Worm (Caenorhabditis elegans) whole organism, young adult: Measurements from ENCODE around the gene nstp-3.
"Not testable (repeated sequence)": the region's sequence is repeated elsewhere in the genome, so short reads cannot be mapped to it uniquely, and the experiment has no call there.

Experiments used
- C06A6.2 ChIP-seq: fragments of 200-800 bp; sonication (Bioruptor generic); conservative IDR thresholded peaks from 2 replicates; pipeline ENCODE4 v1.3.6; 2022; ENCODE audit warnings: missing genetic modification characterization, missing compliant biosample characterization
- D2030.7 ChIP-seq: fragments of 200-800 bp; sonication (Bioruptor generic); IDR thresholded peaks from 2 replicates; pipeline ENCODE4 v1.3.6; 2022; ENCODE audit warnings: missing genetic modification reagents, missing genetic modification characterization, missing compliant biosample characterization
- F33H1.4 ChIP-seq: fragments of 200-800 bp; sonication (Bioruptor generic); IDR thresholded peaks from 2 replicates; pipeline ENCODE4 v1.3.6; 2022; ENCODE audit warnings: missing genetic modification reagents, missing genetic modification characterization, missing compliant biosample characterization
- F39B2.1 ChIP-seq: fragments of 200-800 bp; sonication (Bioruptor generic); IDR thresholded peaks from 2 replicates; pipeline ENCODE4 v1.3.6; 2022; ENCODE audit warnings: missing genetic modification reagents, missing genetic modification characterization, missing compliant biosample characterization
- F57C9.4 ChIP-seq: sonication (generic microtip); optimal IDR thresholded peaks from 2 replicates; lab custom pipeline; 2017; ENCODE audit warnings: mild to moderate bottlenecking, missing genetic modification characterization, missing compliant biosample characterization
- K11D2.4 ChIP-seq: fragments of 200-800 bp; sonication (Bioruptor generic); IDR thresholded peaks from 2 replicates; pipeline ENCODE4 v1.3.6; 2022; ENCODE audit warnings: missing genetic modification reagents, missing genetic modification characterization, missing compliant biosample characterization
- Y53G8AR.9 ChIP-seq: fragments of 200-800 bp; sonication (Bioruptor generic); conservative IDR thresholded peaks from 2 replicates; pipeline ENCODE4 v1.3.6; 2022; ENCODE audit warnings: missing genetic modification reagents, missing genetic modification characterization, missing compliant biosample characterization
- Y67H2A.10 ChIP-seq: fragments of 200-800 bp; sonication (Bioruptor generic); conservative IDR thresholded peaks from 2 replicates; pipeline ENCODE4 v1.3.6; 2022; ENCODE audit warnings: missing genetic modification reagents, missing genetic modification characterization, missing compliant biosample characterization
- Y79H2A.3 ChIP-seq: fragments of 200-800 bp; sonication (Bioruptor generic); conservative IDR thresholded peaks from 2 replicates; pipeline ENCODE4 v1.3.6; 2022; ENCODE audit warnings: missing genetic modification reagents, missing genetic modification characterization, missing compliant biosample characterization
- Y95B8A.8 ChIP-seq: fragments of 200-800 bp; sonication (Bioruptor generic); IDR thresholded peaks from 2 replicates; pipeline ENCODE4 v1.3.6; 2022; ENCODE audit warnings: missing genetic modification reagents, missing genetic modification characterization, missing compliant biosample characterization
- aptf-2 ChIP-seq: fragments of 200-800 bp; sonication (Bioruptor generic); conservative IDR thresholded peaks from 2 replicates; pipeline ENCODE4 v1.3.6; 2022; ENCODE audit warnings: missing genetic modification reagents, missing genetic modification characterization, missing compliant biosample characterization
- attf-3 ChIP-seq: fragments of 200-800 bp; sonication (Bioruptor generic); conservative IDR thresholded peaks from 2 replicates; pipeline ENCODE4 v1.3.6; 2022; ENCODE audit warnings: missing genetic modification reagents, missing genetic modification characterization, missing compliant biosample characterization
- attf-5 ChIP-seq: fragments of 200-800 bp; sonication (Bioruptor generic); optimal IDR thresholded peaks from 2 replicates; lab custom pipeline; 2018; ENCODE audit warnings: mild to moderate bottlenecking, missing genetic modification characterization, missing compliant biosample characterization
- bed-2 ChIP-seq: fragments of 200-800 bp; sonication (Bioruptor generic); IDR thresholded peaks from 2 replicates; pipeline ENCODE4 v1.3.6; 2022; ENCODE audit warnings: missing genetic modification reagents, missing genetic modification characterization, missing compliant biosample characterization
- cebp-1 ChIP-seq, 2 experiments: fragments of 200-800 bp in 1 of 2; sonication (Bioruptor generic) in 1 of 2; sonication (generic microtip) in 1 of 2; IDR thresholded peaks in 1 of 2; optimal IDR thresholded peaks in 1 of 2; 2 replicates each; pipeline versions ENCODE4 v1.3.6 to Lab custom; 2017 to 2022; ENCODE audit warnings: missing compliant biosample characterization in 2 of 2, missing genetic modification characterization in 2 of 2, mild to moderate bottlenecking in 1 of 2, missing genetic modification reagents in 1 of 2, moderate library complexity in 1 of 2
- ceh-100 ChIP-seq: fragments of 200-800 bp; sonication (Bioruptor generic); IDR thresholded peaks from 2 replicates; pipeline ENCODE4 v1.3.6; 2022; ENCODE audit warnings: missing genetic modification reagents, missing genetic modification characterization, missing compliant biosample characterization
- ceh-91 ChIP-seq: fragments of 200-800 bp; sonication (Bioruptor generic); IDR thresholded peaks from 2 replicates; pipeline ENCODE4 v1.3.6; 2022; ENCODE audit warnings: missing genetic modification reagents, missing genetic modification characterization, missing compliant biosample characterization
- dox-1 ChIP-seq: fragments of 200-800 bp; sonication (Bioruptor generic); IDR thresholded peaks from 2 replicates; pipeline ENCODE4 v1.3.6; 2022; ENCODE audit warnings: missing genetic modification reagents, missing genetic modification characterization, missing compliant biosample characterization
- dpl-1 ChIP-seq: fragments of 150-350 bp; optimal IDR thresholded peaks from 2 replicates; lab custom pipeline; 2014; ENCODE audit warnings: missing biosample characterization, missing genetic modification reagents, missing genetic modification characterization
- efl-1 ChIP-seq: fragments of 150-350 bp; optimal IDR thresholded peaks from 2 replicates; lab custom pipeline; 2014; ENCODE audit warnings: missing biosample characterization, missing genetic modification reagents, missing genetic modification characterization
- egl-18 ChIP-seq: fragments of 200-800 bp; sonication (Bioruptor generic); IDR thresholded peaks from 2 replicates; pipeline ENCODE4 v1.3.6; 2022; ENCODE audit warnings: missing genetic modification reagents, missing genetic modification characterization, missing compliant biosample characterization
- egl-44 ChIP-seq: fragments of 200-800 bp; sonication (Bioruptor generic); IDR thresholded peaks from 2 replicates; pipeline ENCODE4 v1.3.6; 2022; ENCODE audit warnings: missing genetic modification reagents, missing genetic modification characterization, missing compliant biosample characterization
- egrh-3 ChIP-seq: fragments of 200-800 bp; sonication (Bioruptor generic); IDR thresholded peaks from 2 replicates; pipeline ENCODE4 v1.3.6; 2022; ENCODE audit warnings: missing genetic modification reagents, missing genetic modification characterization, missing compliant biosample characterization
- hmg-1.2 ChIP-seq: fragments of 200-800 bp; sonication (Bioruptor generic); IDR thresholded peaks from 2 replicates; pipeline ENCODE4 v1.3.6; 2022; ENCODE audit warnings: missing genetic modification reagents, missing genetic modification characterization, missing compliant biosample characterization
- hsf-1 ChIP-seq: fragments of 200-800 bp; sonication (Bioruptor generic); IDR thresholded peaks from 2 replicates; pipeline ENCODE4 v1.3.6; 2022; ENCODE audit warnings: missing genetic modification reagents, missing genetic modification characterization, missing compliant biosample characterization
- lin-26 ChIP-seq: fragments of 200-800 bp; sonication (Bioruptor generic); IDR thresholded peaks from 2 replicates; pipeline ENCODE4 v1.3.6; 2022; ENCODE audit warnings: missing genetic modification reagents, missing genetic modification characterization, missing compliant biosample characterization
- lin-54 ChIP-seq: fragments of 200-800 bp; sonication (Bioruptor generic); optimal IDR thresholded peaks from 2 replicates; lab custom pipeline; 2018; ENCODE audit warnings: mild to moderate bottlenecking, missing genetic modification characterization, missing compliant biosample characterization
- lir-1 ChIP-seq: fragments of 200-800 bp; sonication (Bioruptor generic); conservative IDR thresholded peaks from 2 replicates; pipeline ENCODE4 v1.3.6; 2022; ENCODE audit warnings: missing genetic modification reagents, missing genetic modification characterization, missing compliant biosample characterization
- madf-3 ChIP-seq: fragments of 200-800 bp; sonication (Bioruptor generic); IDR thresholded peaks from 2 replicates; pipeline ENCODE4 v1.3.6; 2022; ENCODE audit warnings: missing genetic modification reagents, missing genetic modification characterization, missing compliant biosample characterization
- madf-6 ChIP-seq: fragments of 200-800 bp; sonication (Bioruptor generic); IDR thresholded peaks from 2 replicates; pipeline ENCODE4 v1.3.6; 2022; ENCODE audit warnings: missing genetic modification reagents, missing genetic modification characterization, missing compliant biosample characterization
- mcd-1 ChIP-seq: fragments of 200-800 bp; sonication (Bioruptor generic); IDR thresholded peaks from 2 replicates; pipeline ENCODE4 v1.3.6; 2022; ENCODE audit warnings: missing genetic modification reagents, missing genetic modification characterization, missing compliant biosample characterization
- nfyb-1 ChIP-seq: fragments of 200-800 bp; sonication (Bioruptor generic); IDR thresholded peaks from 2 replicates; pipeline ENCODE4 v1.3.6; 2022; ENCODE audit warnings: missing genetic modification reagents, missing genetic modification characterization, missing compliant biosample characterization
- nhr-80 ChIP-seq: sonication (generic microtip); optimal IDR thresholded peaks from 2 replicates; lab custom pipeline; 2016; ENCODE audit warnings: missing genetic modification characterization, missing compliant biosample characterization
- pbrm-1 ChIP-seq: fragments of 200-800 bp; sonication (Bioruptor generic); IDR thresholded peaks from 2 replicates; pipeline ENCODE4 v1.3.6; 2022; ENCODE audit warnings: missing genetic modification reagents, missing genetic modification characterization, missing compliant biosample characterization
- rcor-1 ChIP-seq: fragments of 200-800 bp; sonication (Bioruptor generic); IDR thresholded peaks from 2 replicates; pipeline ENCODE4 v1.3.6; 2022; ENCODE audit warnings: missing genetic modification reagents, missing genetic modification characterization, missing compliant biosample characterization
- sdz-38 ChIP-seq: sonication (generic microtip); optimal IDR thresholded peaks from 2 replicates; lab custom pipeline; 2016; ENCODE audit warnings: missing genotype, missing genetic modification characterization, missing compliant biosample characterization
- sea-2 ChIP-seq: fragments of 200-800 bp; sonication (Bioruptor generic); IDR thresholded peaks from 2 replicates; pipeline ENCODE4 v1.3.6; 2022; ENCODE audit warnings: missing genetic modification characterization, missing compliant biosample characterization
- snpc-3.4 ChIP-seq: sonication (generic microtip); optimal IDR thresholded peaks from 2 replicates; lab custom pipeline; 2017; ENCODE audit warnings: missing genetic modification characterization, mild to moderate bottlenecking, missing compliant biosample characterization, antibody characterized with exemption, moderate library complexity, missing genotype, missing genetic modification reagents
- tbp1 ChIP-seq: fragments of 200-800 bp; sonication (Bioruptor generic); optimal IDR thresholded peaks from 2 replicates; lab custom pipeline; 2018; ENCODE audit warnings: mild to moderate bottlenecking, missing genetic modification characterization, missing compliant biosample characterization
- xnd-1 ChIP-seq: sonication (generic microtip); optimal IDR thresholded peaks from 2 replicates; lab custom pipeline; 2016; ENCODE audit warnings: missing genotype, missing genetic modification reagents, missing genetic modification characterization, missing compliant biosample characterization
- ztf-18 ChIP-seq: sonication (generic microtip); optimal IDR thresholded peaks from 2 replicates; lab custom pipeline; 2016; ENCODE audit warnings: missing genotype, mild to moderate bottlenecking, missing genetic modification characterization, missing compliant biosample characterization
- ztf-28 ChIP-seq: fragments of 200-800 bp; sonication (Bioruptor generic); IDR thresholded peaks from 2 replicates; pipeline ENCODE4 v1.3.6; 2022; ENCODE audit warnings: missing genetic modification reagents, missing genetic modification characterization, missing compliant biosample characterization

The nstp-3 gene

ce11 chrV:5779984-5780383 is 18.0 kb downstream of the nstp-3 start:
- TF ChIP-seq cebp-1 (GFP tag; IDR thresholded peaks at IDR 0.05; lab: Robert Waterston, UW) = no peak
- peak; percentile 77 for TF ChIP-seq cebp-1 (tag; optimal IDR thresholded peaks at IDR 0.05; lab: Kevin White, UChicago)
- TF ChIP-seq F57C9.4 (tag; lab: Kevin White, UChicago) = peak; percentile 17
- no peak for TF ChIP-seq F39B2.1 (GFP tag; lab: Robert Waterston, UW)
- no peak for TF ChIP-seq sdz-38 (tag; lab: Kevin White, UChicago)

ce11 chrV:5778216-5778615 is 19.8 kb downstream of the nstp-3 start:
- TF ChIP-seq hmg-1.2 (GFP tag; lab: Robert Waterston, UW) (peak; percentile 46), mcd-1 (GFP tag; lab: Robert Waterston, UW) (peak; percentile 85), C06A6.2 (GFP tag; lab: Robert Waterston, UW) (peak; percentile 97), egl-44 (GFP tag; lab: Robert Waterston, UW) (peak; percentile 39; the same call in 1 of the 2 replicates), D2030.7 (GFP tag; lab: Robert Waterston, UW) (peak; percentile 53; the same call in 1 of the 2 replicates), F33H1.4 (GFP tag; lab: Robert Waterston, UW) (peak; percentile 42; the same call in 1 of the 2 replicates), nfyb-1 (GFP tag; lab: Robert Waterston, UW) (peak; percentile 84), cebp-1 (GFP tag; IDR thresholded peaks at IDR 0.05; lab: Robert Waterston, UW) (peak; percentile 46; the same call in 1 of the 2 replicates), dox-1 (GFP tag; lab: Robert Waterston, UW) (peak; percentile 93), ceh-91 (0 out of 2 replicates have a peak, but pooled peaks have one; percentile 22), ceh-100 (GFP tag; lab: Robert Waterston, UW) (peak; percentile 85), Y53G8AR.9 (GFP tag; lab: Robert Waterston, UW) (peak; percentile 37; the same call in 1 of the 2 replicates), Y95B8A.8 (peak; percentile 41; the same call in 1 of the 2 replicates), ztf-28 (GFP tag; lab: Robert Waterston, UW) (0 out of 2 replicates have a peak, but pooled peaks have one; percentile 68), Y67H2A.10 (GFP tag; lab: Robert Waterston, UW) (0 out of 2 replicates have a peak, but pooled peaks have one; percentile 17), attf-3 (GFP tag; lab: Robert Waterston, UW) (0 out of 2 replicates have a peak, but pooled peaks have one; percentile 47), madf-6 (GFP tag; lab: Robert Waterston, UW) (peak; percentile 54), rcor-1 (GFP tag; lab: Robert Waterston, UW) (peak; percentile 26; the same call in 1 of the 2 replicates), K11D2.4 (0 out of 2 replicates have a peak, but pooled peaks have one; percentile 14), egrh-3 (GFP tag; lab: Robert Waterston, UW) (0 out of 2 replicates have a peak, but pooled peaks have one; percentile 37), pbrm-1 (GFP tag; lab: Robert Waterston, UW) (peak; percentile 59; the same call in 1 of the 2 replicates)
- TF ChIP-seq cebp-1 (tag; optimal IDR thresholded peaks at IDR 0.05; lab: Kevin White, UChicago) = not testable (repeated sequence)

- 0 out of 2 replicates have a peak, but pooled peaks have one; percentile 25 for TF ChIP-seq sea-2
- peak; percentile 78 for TF ChIP-seq hsf-1 (GFP tag; lab: Robert Waterston, UW)
- peak; percentile 82 for TF ChIP-seq bed-2 (GFP tag; lab: Robert Waterston, UW)
- TF ChIP-seq efl-1 (GFP tag; lab: Kevin White, UChicago) = peak; percentile 63
- TF ChIP-seq pbrm-1 (GFP tag; lab: Robert Waterston, UW) = peak; percentile 94
- peak; percentile 82 for TF ChIP-seq attf-3 (GFP tag; lab: Robert Waterston, UW)
- peak; percentile 91 for TF ChIP-seq madf-3
- peak; percentile 56 for TF ChIP-seq lin-54
- TF ChIP-seq ceh-100 (GFP tag; lab: Robert Waterston, UW) = peak; percentile 96
- peak; percentile 86 for TF ChIP-seq lin-26
- TF ChIP-seq lir-1 (GFP tag; lab: Robert Waterston, UW) = 0 out of 2 replicates have a peak, but pooled peaks have one; percentile 12
- TF ChIP-seq attf-5 (GFP tag; lab: Kevin White, UChicago) = peak; percentile 37
- peak; percentile 65; the same call in 1 of the 2 replicates for TF ChIP-seq aptf-2 (GFP tag; lab: Robert Waterston, UW)
- TF ChIP-seq egl-44 (GFP tag; lab: Robert Waterston, UW) = peak; percentile 85
- TF ChIP-seq xnd-1 (tag; lab: Kevin White, UChicago) = peak; percentile 45
- peak; percentile 85 for TF ChIP-seq egrh-3 (GFP tag; lab: Robert Waterston, UW)
- peak; percentile 29 for TF ChIP-seq snpc-3.4 (tag; lab: Kevin White, UChicago)
- TF ChIP-seq ztf-18 = peak; percentile 28
- TF ChIP-seq dpl-1 = peak; percentile 47
- peak; percentile 88 for TF ChIP-seq Y79H2A.3 (GFP tag; lab: Robert Waterston, UW)
- peak; percentile 49 for TF ChIP-seq tbp1
- peak; percentile 83 for TF ChIP-seq Y67H2A.10 (GFP tag; lab: Robert Waterston, UW)
- TF ChIP-seq dox-1 (GFP tag; lab: Robert Waterston, UW) = peak; percentile 98
- 0 out of 2 replicates have a peak, but pooled peaks have one; percentile 73 for TF ChIP-seq egl-18 (GFP tag; lab: Robert Waterston, UW)
- TF ChIP-seq nhr-80 (tag; lab: Kevin White, UChicago) = peak; percentile 19
Observed at ce11 chrV:5776941-5777340, 21.1 kb downstream of the nstp-3 start, which contains the start of gene F44E7.4. F44E7.4 (minus strand) TSS chrV:5776953.
